Worm (Caenorhabditis elegans) whole organism, L4 larva: Measurements from ENCODE around the gene T01C8.3.

Experiments
- D1046.2 ChIP-seq: fragments of 200-800 bp; sonication (Bioruptor generic); IDR thresholded peaks from 2 replicates; pipeline ENCODE4 v1.3.6; 2022; ENCODE audit warnings: missing genetic modification characterization, missing compliant biosample characterization
- F44E2.7 ChIP-seq: fragments of 200-800 bp; sonication (Bioruptor generic); IDR thresholded peaks from 2 replicates; pipeline ENCODE4 v2.1.2; 2022; ENCODE audit warnings: missing genetic modification characterization, missing compliant biosample characterization
- aha-1 ChIP-seq: fragments of 150-350 bp; peaks from one replicate; lab custom pipeline; 2014; ENCODE audit warnings: missing biosample characterization, missing genetic modification characterization
- arid-1 ChIP-seq: fragments of 200-800 bp; sonication (Bioruptor generic); conservative IDR thresholded peaks from 2 replicates; pipeline ENCODE4 v1.3.6; 2022; ENCODE audit warnings: missing genetic modification reagents, missing genetic modification characterization, missing compliant biosample characterization
- ceh-20 ChIP-seq: fragments of 200-800 bp; sonication (Bioruptor generic); IDR thresholded peaks from 2 replicates; pipeline ENCODE4 v1.3.6; 2022; ENCODE audit warnings: missing genetic modification reagents, missing genetic modification characterization, missing compliant biosample characterization
- daf-12 ChIP-seq: fragments of 150-350 bp; optimal IDR thresholded peaks from 2 replicates; lab custom pipeline; 2014; ENCODE audit warnings: missing biosample characterization, missing genetic modification reagents, missing genetic modification characterization
- daf-16 ChIP-seq, 3 experiments: sonication (generic microtip); optimal IDR thresholded peaks; 2 replicates each; lab custom pipeline; 2016 to 2017; ENCODE audit warnings: missing genetic modification characterization in 3 of 3, missing genetic modification reagents in 3 of 3, mild to moderate bottlenecking in 2 of 3, missing compliant biosample characterization in 2 of 3, missing biosample characterization in 1 of 3, moderate library complexity in 1 of 3
- daf-19 ChIP-seq: fragments of 200-800 bp; sonication (Bioruptor generic); conservative IDR thresholded peaks from 2 replicates; pipeline ENCODE4 v1.3.6; 2022; ENCODE audit warnings: missing genetic modification characterization, missing compliant biosample characterization
- daf-8 ChIP-seq: fragments of 200-800 bp; sonication (Bioruptor generic); IDR thresholded peaks from 2 replicates; pipeline ENCODE4 v1.3.6; 2022; ENCODE audit warnings: missing genetic modification characterization, missing compliant biosample characterization
- dmd-8 ChIP-seq: fragments of 200-800 bp; sonication (Bioruptor generic); IDR thresholded peaks from 2 replicates; pipeline ENCODE4 v1.3.6; 2022; ENCODE audit warnings: missing genetic modification characterization, missing compliant biosample characterization
- dmd-9 ChIP-seq: fragments of 200-800 bp; sonication (Bioruptor generic); IDR thresholded peaks from 2 replicates; pipeline ENCODE4 v1.3.6; 2022; ENCODE audit warnings: missing genetic modification reagents, missing genetic modification characterization, missing compliant biosample characterization
- fkh-10 ChIP-seq: fragments of 150-350 bp; optimal IDR thresholded peaks from 2 replicates; lab custom pipeline; 2014; ENCODE audit warnings: missing biosample characterization, missing genetic modification reagents, missing genetic modification characterization
- gei-8 ChIP-seq: fragments of 200-800 bp; sonication (Bioruptor generic); optimal IDR thresholded peaks from 2 replicates; lab custom pipeline; 2018; ENCODE audit warnings: mild to moderate bottlenecking, missing genetic modification characterization, missing compliant biosample characterization
- hif-1 ChIP-seq, 2 experiments: sonication (generic microtip); optimal IDR thresholded peaks; 2 replicates each; lab custom pipeline; 2016 to 2017; ENCODE audit warnings: missing compliant biosample characterization in 2 of 2, missing genetic modification characterization in 2 of 2, missing genetic modification reagents in 2 of 2, missing genotype in 2 of 2, mild to moderate bottlenecking in 1 of 2
- hlh-11 ChIP-seq: fragments of 200-800 bp; sonication (Bioruptor generic); optimal IDR thresholded peaks from 2 replicates; lab custom pipeline; 2018; ENCODE audit warnings: mild to moderate bottlenecking, missing genetic modification characterization, missing compliant biosample characterization
- hlh-30 ChIP-seq: sonication (generic microtip); optimal IDR thresholded peaks from 2 replicates; lab custom pipeline; 2017; ENCODE audit warnings: antibody characterized with exemption, mild to moderate bottlenecking, missing genetic modification characterization, missing compliant biosample characterization; ENCODE audit not compliant: insufficient read depth
- hmg-1.1 ChIP-seq: fragments of 200-800 bp; sonication (Bioruptor generic); IDR thresholded peaks from 2 replicates; pipeline ENCODE4 v1.3.6; 2022; ENCODE audit warnings: missing genetic modification reagents, missing genetic modification characterization, missing compliant biosample characterization
- lim-7 ChIP-seq: fragments of 200-800 bp; sonication (Bioruptor generic); IDR thresholded peaks from 2 replicates; pipeline ENCODE4 v1.3.6; 2022; ENCODE audit warnings: missing genetic modification characterization, missing compliant biosample characterization
- lin-29 ChIP-seq: fragments of 200-800 bp; sonication (Bioruptor generic); IDR thresholded peaks from 2 replicates; pipeline ENCODE4 v1.3.6; 2022; ENCODE audit warnings: missing genetic modification reagents, missing genetic modification characterization, missing compliant biosample characterization
- lin-38 ChIP-seq: fragments of 200-800 bp; sonication (Bioruptor generic); IDR thresholded peaks from 2 replicates; pipeline ENCODE4 v1.3.6; 2022; ENCODE audit warnings: missing genetic modification reagents, missing genetic modification characterization, missing compliant biosample characterization
- madf-5 ChIP-seq, 2 experiments: fragments of 200-800 bp; sonication (Bioruptor generic); IDR thresholded peaks; 2 replicates each; pipeline ENCODE4 v1.3.6; 2022; ENCODE audit warnings: missing compliant biosample characterization in 2 of 2, missing genetic modification characterization in 2 of 2
- mdl-1 ChIP-seq, 2 experiments: fragments of 150-350 bp in 1 of 2; sonication (generic microtip) in 1 of 2; optimal IDR thresholded peaks; 2 replicates each; lab custom pipeline; 2014 to 2017; ENCODE audit warnings: missing biosample characterization in 2 of 2, missing genetic modification characterization in 2 of 2
- mdt-29 ChIP-seq: fragments of 200-800 bp; sonication (Bioruptor generic); IDR thresholded peaks from 2 replicates; pipeline ENCODE4 v1.3.6; 2022; ENCODE audit warnings: missing genetic modification reagents, missing genetic modification characterization, missing compliant biosample characterization
- mes-2 ChIP-seq: sonication (generic microtip); optimal IDR thresholded peaks from 2 replicates; lab custom pipeline; 2016; ENCODE audit warnings: missing genotype, mild to moderate bottlenecking, missing genetic modification characterization, missing compliant biosample characterization; ENCODE audit not compliant: poor library complexity, severe bottlenecking
- mxl-2 ChIP-seq: fragments of 200-800 bp; sonication (Bioruptor generic); conservative IDR thresholded peaks from 2 replicates; pipeline ENCODE4 v1.3.6; 2022; ENCODE audit warnings: missing genetic modification reagents, missing genetic modification characterization, missing compliant biosample characterization
- mxl-3 ChIP-seq: fragments of 200-800 bp; sonication (Bioruptor generic); optimal IDR thresholded peaks from 2 replicates; lab custom pipeline; 2018; ENCODE audit warnings: mild to moderate bottlenecking, missing genetic modification characterization, missing compliant biosample characterization
- nhr-102 ChIP-seq: sonication (generic microtip); optimal IDR thresholded peaks from 2 replicates; lab custom pipeline; 2016; ENCODE audit warnings: mild to moderate bottlenecking, missing genetic modification characterization, moderate library complexity, missing compliant biosample characterization
- nhr-11 ChIP-seq: fragments of 150-350 bp; optimal IDR thresholded peaks from 2 replicates; lab custom pipeline; 2014; ENCODE audit warnings: missing biosample characterization, missing genetic modification characterization
- nhr-237 ChIP-seq: sonication (generic microtip); optimal IDR thresholded peaks from 2 replicates; lab custom pipeline; 2017; ENCODE audit warnings: missing biosample characterization, missing genetic modification characterization
- nhr-76 ChIP-seq: fragments of 150-350 bp; optimal IDR thresholded peaks from 2 replicates; lab custom pipeline; 2014; ENCODE audit warnings: missing biosample characterization, missing genetic modification characterization
- pha-4 ChIP-seq, 2 experiments: fragments of 150-350 bp in 1 of 2; fragments of 200-800 bp in 1 of 2; sonication (Bioruptor generic) in 1 of 2; IDR thresholded peaks in 1 of 2; optimal IDR thresholded peaks in 1 of 2; 2 replicates each; pipeline versions ENCODE4 v1.3.6 to Lab custom; 2014 to 2022; ENCODE audit warnings: missing genetic modification characterization in 2 of 2, missing genetic modification reagents in 2 of 2, missing biosample characterization in 1 of 2, missing compliant biosample characterization in 1 of 2
- php-3 ChIP-seq: fragments of 200-800 bp; sonication (Bioruptor generic); IDR thresholded peaks from 2 replicates; pipeline ENCODE4 v1.3.6; 2022; ENCODE audit warnings: missing genetic modification reagents, missing genetic modification characterization, missing compliant biosample characterization
- pqm-1 ChIP-seq: sonication (generic microtip); optimal IDR thresholded peaks from 2 replicates; lab custom pipeline; 2017; ENCODE audit warnings: missing biosample characterization, missing genetic modification characterization
- spr-3 ChIP-seq: fragments of 200-800 bp; sonication (Bioruptor generic); optimal IDR thresholded peaks from 2 replicates; lab custom pipeline; 2018; ENCODE audit warnings: mild to moderate bottlenecking, missing genetic modification characterization, missing compliant biosample characterization
- tra-1 ChIP-seq: fragments of 200-800 bp; sonication (Bioruptor generic); IDR thresholded peaks from 2 replicates; pipeline ENCODE4 v1.3.6; 2022; ENCODE audit warnings: missing genetic modification reagents, missing genetic modification characterization, missing compliant biosample characterization
- unc-62 ChIP-seq, 3 experiments: fragments of 150-350 bp in 1 of 3; sonication (generic microtip); optimal IDR thresholded peaks in 2 of 3; peaks in 1 of 3; 1 replicate in 1 of 3; 2 replicates in 2 of 3; lab custom pipeline; 2014 to 2017; ENCODE audit warnings: missing biosample characterization in 3 of 3, missing genetic modification characterization in 3 of 3, missing genetic modification reagents in 3 of 3, missing genotype in 1 of 3
- zfp-3 ChIP-seq: fragments of 200-800 bp; sonication (Bioruptor generic); conservative IDR thresholded peaks from 2 replicates; pipeline ENCODE4 v1.3.6; 2022; ENCODE audit warnings: missing genetic modification reagents, missing genetic modification characterization, missing compliant biosample characterization
- ztf-11 ChIP-seq: fragments of 150-350 bp; optimal IDR thresholded peaks from 2 replicates; lab custom pipeline; 2014; ENCODE audit warnings: missing biosample characterization, missing genetic modification characterization

T01C8.3 gene

ce11 chrX:16773421-16773820, 9.6 kb downstream of the T01C8.3 start (continued):
- TF ChIP-seq gei-8 (GFP tag; lab: Kevin White, UChicago) = no peak
- no peak for TF ChIP-seq dmd-8
- TF ChIP-seq mdt-29 (GFP tag; lab: Robert Waterston, UW) = no peak
- TF ChIP-seq ztf-11 (tag; lab: Kevin White, UChicago) = no peak
- no peak for TF ChIP-seq mxl-2 (GFP tag; lab: Robert Waterston, UW)
- TF ChIP-seq pha-4 (GFP tag; IDR thresholded peaks at IDR 0.05; lab: Robert Waterston, UW) = no peak
- no peak for TF ChIP-seq pha-4 (tag; optimal IDR thresholded peaks at IDR 0.05; lab: Kevin White, UChicago)
- no peak for TF ChIP-seq F44E2.7
- no peak for TF ChIP-seq D1046.2 (GFP tag; lab: Robert Waterston, UW)
- no peak for TF ChIP-seq lin-29 (GFP tag; lab: Robert Waterston, UW)

ce11 chrX:16772112-16772731, 10.8 kb downstream of the T01C8.3 start:
- TF ChIP-seq lim-7 (GFP tag; lab: Robert Waterston, UW) (no peak), ceh-20 (GFP tag; lab: Robert Waterston, UW) (no peak), hlh-11 (tag; lab: Kevin White, UChicago) (no peak), pqm-1 (tag; lab: Kevin White, UChicago) (no peak), daf-12 (no peak), arid-1 (GFP tag; lab: Robert Waterston, UW) (no peak), daf-16 (GFP tag; optimal IDR thresholded peaks at IDR 0.05; lab: Kevin White, UChicago) (peak in 1 of 2 experiments; percentile 43), daf-16 (tag; optimal IDR thresholded peaks at IDR 0.05; lab: Kevin White, UChicago) (no peak), nhr-237 (tag; lab: Kevin White, UChicago) (no peak), unc-62 (GFP tag; optimal IDR thresholded peaks at IDR 0.05 in 1 of 2; lab: Kevin White, UChicago) (peak in 1 of 2 experiments; percentile 0), unc-62 (tag; optimal IDR thresholded peaks at IDR 0.05; lab: Kevin White, UChicago) (no peak), daf-19 (no peak), gei-8 (GFP tag; lab: Kevin White, UChicago) (no peak), dmd-9 (GFP tag; lab: Robert Waterston, UW) (no peak), mes-2 (peak; percentile 1), aha-1 (tag; lab: Kevin White, UChicago) (peak; percentile 94), hif-1 (tag; optimal IDR thresholded peaks at IDR 0.05; lab: Kevin White, UChicago) (peak in 1 of 2 experiments; percentile 94), nhr-76 (tag; lab: Kevin White, UChicago) (no peak), hlh-30 (tag; lab: Kevin White, UChicago) (no peak)

ce11 chrX:16770919-16771318, 12.1 kb downstream of the T01C8.3 start:
- no peak for TF ChIP-seq tra-1 (GFP tag; lab: Robert Waterston, UW)
- TF ChIP-seq hmg-1.1 (GFP tag; lab: Robert Waterston, UW) = no peak
- no peak for TF ChIP-seq nhr-11
- no peak for TF ChIP-seq mxl-3 (GFP tag; lab: Kevin White, UChicago)
- no peak for TF ChIP-seq mdl-1 (tag; optimal IDR thresholded peaks at IDR 0.05; lab: Kevin White, UChicago)
- TF ChIP-seq daf-8 (GFP tag; lab: Robert Waterston, UW) = no peak
- TF ChIP-seq lin-38 (GFP tag; lab: Robert Waterston, UW) = no peak
- TF ChIP-seq mes-2 = no peak
- no peak for TF ChIP-seq spr-3 (GFP tag; lab: Kevin White, UChicago)
- TF ChIP-seq nhr-102 (tag; lab: Kevin White, UChicago) = no peak
- no peak for TF ChIP-seq php-3 (GFP tag; lab: Robert Waterston, UW)
- no peak for TF ChIP-seq fkh-10 (GFP tag; lab: Kevin White, UChicago)
- no peak for TF ChIP-seq zfp-3
- no peak for TF ChIP-seq madf-5 (GFP tag; IDR thresholded peaks at IDR 0.05; lab: Robert Waterston, UW)
